Worm (Caenorhabditis elegans) whole organism, late embryonic: ENCODE measurements around the gene F18F11.4.

Experiments used
- C08G9.2 ChIP-seq: sonication (generic microtip); optimal IDR thresholded peaks from 2 replicates; lab custom pipeline; 2016; ENCODE audit warnings: mild to moderate bottlenecking, missing genetic modification characterization, moderate library complexity, missing compliant biosample characterization
- F13H6.1 ChIP-seq: sonication (generic microtip); optimal IDR thresholded peaks from 2 replicates; lab custom pipeline; 2016; ENCODE audit warnings: missing genetic modification characterization, missing compliant biosample characterization
- K02D7.2 ChIP-seq: sonication (generic microtip); optimal IDR thresholded peaks from 2 replicates; lab custom pipeline; 2017; ENCODE audit warnings: mild to moderate bottlenecking, missing genetic modification characterization, missing compliant biosample characterization
- T23F11.4 ChIP-seq: fragments of 200-800 bp; sonication (Bioruptor generic); optimal IDR thresholded peaks from 2 replicates; lab custom pipeline; 2018; ENCODE audit warnings: mild to moderate bottlenecking, missing genetic modification characterization, missing compliant biosample characterization
- Y22D7AL.16 ChIP-seq: sonication (generic microtip); optimal IDR thresholded peaks from 2 replicates; lab custom pipeline; 2016; ENCODE audit warnings: missing genetic modification characterization, missing compliant biosample characterization
- ahr-1 ChIP-seq: sonication (generic microtip); optimal IDR thresholded peaks from 2 replicates; lab custom pipeline; 2016; ENCODE audit warnings: missing genetic modification characterization, missing compliant biosample characterization
- ceh-14 ChIP-seq: sonication (generic microtip); optimal IDR thresholded peaks from 2 replicates; lab custom pipeline; 2016; ENCODE audit warnings: missing genotype, missing genetic modification characterization, missing compliant biosample characterization
- ceh-22 ChIP-seq: sonication (generic microtip); optimal IDR thresholded peaks from 2 replicates; lab custom pipeline; 2017; ENCODE audit warnings: missing biosample characterization, missing genetic modification characterization
- ceh-24 ChIP-seq: sonication (generic microtip); optimal IDR thresholded peaks from 2 replicates; lab custom pipeline; 2016; ENCODE audit warnings: mild to moderate bottlenecking, missing genetic modification characterization, missing compliant biosample characterization
- ceh-30 ChIP-seq: fragments of 150-350 bp; optimal IDR thresholded peaks from 2 replicates; lab custom pipeline; 2014; ENCODE audit warnings: missing biosample characterization, missing genetic modification characterization
- ceh-31 ChIP-seq: sonication (generic microtip); optimal IDR thresholded peaks from 2 replicates; lab custom pipeline; 2016; ENCODE audit warnings: missing genetic modification characterization, missing compliant biosample characterization
- ceh-34 ChIP-seq: sonication (generic microtip); optimal IDR thresholded peaks from 2 replicates; lab custom pipeline; 2016; ENCODE audit warnings: mild to moderate bottlenecking, missing genetic modification characterization, missing compliant biosample characterization
- ceh-45 ChIP-seq: fragments of 200-800 bp; sonication (Bioruptor generic); IDR thresholded peaks from 2 replicates; pipeline ENCODE4 v1.3.6; 2022; ENCODE audit warnings: missing genetic modification reagents, missing genetic modification characterization, missing compliant biosample characterization
- ceh-48 ChIP-seq: sonication (generic microtip); optimal IDR thresholded peaks from 2 replicates; lab custom pipeline; 2016; ENCODE audit warnings: missing genetic modification characterization, inconsistent platforms, missing compliant biosample characterization
- ceh-6 ChIP-seq: fragments of 200-800 bp; sonication (Bioruptor generic); optimal IDR thresholded peaks from 2 replicates; lab custom pipeline; 2018; ENCODE audit warnings: mild to moderate bottlenecking, missing genetic modification characterization, missing compliant biosample characterization
- ceh-9 ChIP-seq: sonication (generic microtip); optimal IDR thresholded peaks from 2 replicates; lab custom pipeline; 2016; ENCODE audit warnings: mild to moderate bottlenecking, missing genetic modification characterization, inconsistent platforms, missing compliant biosample characterization
- che-1 ChIP-seq: sonication (generic microtip); optimal IDR thresholded peaks from 2 replicates; lab custom pipeline; 2016; ENCODE audit warnings: mild to moderate bottlenecking, missing genetic modification characterization, missing compliant biosample characterization
- dmd-4 ChIP-seq: sonication (generic microtip); optimal IDR thresholded peaks from 2 replicates; lab custom pipeline; 2016; ENCODE audit warnings: borderline replicate concordance, missing genetic modification characterization, missing compliant biosample characterization
- dve-1 ChIP-seq: sonication (generic microtip); optimal IDR thresholded peaks from 2 replicates; lab custom pipeline; 2017; ENCODE audit warnings: antibody characterized with exemption, mild to moderate bottlenecking, missing genetic modification characterization, missing compliant biosample characterization
- elt-2 ChIP-seq: sonication (generic microtip); optimal IDR thresholded peaks from 2 replicates; lab custom pipeline; 2016; ENCODE audit warnings: missing genetic modification reagents, missing genetic modification characterization, missing compliant biosample characterization
- eyg-1 ChIP-seq: sonication (generic microtip); optimal IDR thresholded peaks from 2 replicates; lab custom pipeline; 2016; ENCODE audit warnings: missing genotype, missing genetic modification characterization, missing compliant biosample characterization
- fax-1 ChIP-seq: sonication (generic microtip); optimal IDR thresholded peaks from 2 replicates; lab custom pipeline; 2016; ENCODE audit warnings: missing genotype, missing genetic modification characterization, missing compliant biosample characterization
- gmeb-2 ChIP-seq: sonication (generic microtip); optimal IDR thresholded peaks from 2 replicates; lab custom pipeline; 2016; ENCODE audit warnings: missing genetic modification characterization, inconsistent platforms, missing compliant biosample characterization
- hlh-13 ChIP-seq: fragments of 200-800 bp; sonication (Bioruptor generic); optimal IDR thresholded peaks from 2 replicates; lab custom pipeline; 2018; ENCODE audit warnings: mild to moderate bottlenecking, missing genetic modification characterization, missing compliant biosample characterization
- hlh-30 ChIP-seq: sonication (generic microtip); optimal IDR thresholded peaks from 2 replicates; lab custom pipeline; 2017; ENCODE audit warnings: antibody characterized with exemption, missing genetic modification characterization, missing compliant biosample characterization; ENCODE audit not compliant: insufficient read depth
- hlh-6 ChIP-seq: sonication (generic microtip); optimal IDR thresholded peaks from 2 replicates; lab custom pipeline; 2016; ENCODE audit warnings: missing genotype, missing genetic modification characterization, missing compliant biosample characterization
- lin-11 ChIP-seq: fragments of 200-800 bp; sonication (Bioruptor generic); optimal IDR thresholded peaks from 2 replicates; lab custom pipeline; 2018; ENCODE audit warnings: mild to moderate bottlenecking, missing genetic modification characterization, missing compliant biosample characterization
- nfya-1 ChIP-seq: sonication (generic microtip); optimal IDR thresholded peaks from 2 replicates; lab custom pipeline; 2017; ENCODE audit warnings: missing genetic modification characterization, mild to moderate bottlenecking, missing compliant biosample characterization, antibody characterized with exemption, moderate library complexity
- nhr-11 ChIP-seq: fragments of 150-350 bp; optimal IDR thresholded peaks from 2 replicates; lab custom pipeline; 2014; ENCODE audit warnings: missing biosample characterization, missing genetic modification characterization
- nhr-232 ChIP-seq: sonication (generic microtip); optimal IDR thresholded peaks from 2 replicates; lab custom pipeline; 2016; ENCODE audit warnings: missing genetic modification characterization, missing compliant biosample characterization
- odd-2 ChIP-seq: sonication (generic microtip); optimal IDR thresholded peaks from 2 replicates; lab custom pipeline; 2017; ENCODE audit warnings: antibody characterized with exemption, mild to moderate bottlenecking, missing genetic modification characterization, missing compliant biosample characterization
- pax-1 ChIP-seq: fragments of 150-350 bp; optimal IDR thresholded peaks from 2 replicates; lab custom pipeline; 2014; ENCODE audit warnings: missing biosample characterization, missing genetic modification characterization
- pha-2 ChIP-seq: sonication (generic microtip); optimal IDR thresholded peaks from 2 replicates; lab custom pipeline; 2017; ENCODE audit warnings: mild to moderate bottlenecking, missing genetic modification characterization, missing compliant biosample characterization
- pha-4 ChIP-seq: fragments of 150-350 bp; optimal IDR thresholded peaks from 2 replicates; lab custom pipeline; 2018; ENCODE audit warnings: missing biosample characterization, missing genetic modification reagents, missing genetic modification characterization
- pqm-1 ChIP-seq: sonication (generic microtip); optimal IDR thresholded peaks from 2 replicates; lab custom pipeline; 2016; ENCODE audit warnings: missing genetic modification characterization, missing compliant biosample characterization
- pros-1 ChIP-seq: fragments of 150-350 bp; optimal IDR thresholded peaks from 2 replicates; lab custom pipeline; 2014; ENCODE audit warnings: missing biosample characterization, missing genetic modification reagents, missing genetic modification characterization
- ref-2 ChIP-seq: sonication (generic microtip); optimal IDR thresholded peaks from 2 replicates; lab custom pipeline; 2016; ENCODE audit warnings: missing genetic modification characterization, missing compliant biosample characterization
- rnt-1 ChIP-seq: sonication (generic microtip); optimal IDR thresholded peaks from 2 replicates; lab custom pipeline; 2016; ENCODE audit warnings: missing genetic modification characterization, missing compliant biosample characterization
- sox-2 ChIP-seq: fragments of 200-800 bp; sonication (Bioruptor generic); IDR thresholded peaks from 2 replicates; pipeline ENCODE4 v1.3.6; 2022; ENCODE audit warnings: missing genetic modification reagents, missing genetic modification characterization, missing compliant biosample characterization
- sox-4 ChIP-seq: sonication (generic microtip); optimal IDR thresholded peaks from 2 replicates; lab custom pipeline; 2017; ENCODE audit warnings: mild to moderate bottlenecking, missing genetic modification characterization, inconsistent platforms, missing compliant biosample characterization
- syd-9 ChIP-seq: sonication (generic microtip); optimal IDR thresholded peaks from 2 replicates; lab custom pipeline; 2016; ENCODE audit warnings: mild to moderate bottlenecking, missing genetic modification characterization, moderate library complexity, missing compliant biosample characterization
- tbx-2 ChIP-seq: sonication (generic microtip); optimal IDR thresholded peaks from 2 replicates; lab custom pipeline; 2016; ENCODE audit warnings: missing genetic modification characterization, missing compliant biosample characterization
- tbx-7 ChIP-seq: sonication (generic microtip); optimal IDR thresholded peaks from 2 replicates; lab custom pipeline; 2016; ENCODE audit warnings: missing genotype, missing genetic modification characterization, missing compliant biosample characterization
- ztf-16 ChIP-seq: sonication (generic microtip); optimal IDR thresholded peaks from 2 replicates; lab custom pipeline; 2017; ENCODE audit warnings: missing genetic modification characterization, missing compliant biosample characterization

The F18F11.4 gene

DNA sequence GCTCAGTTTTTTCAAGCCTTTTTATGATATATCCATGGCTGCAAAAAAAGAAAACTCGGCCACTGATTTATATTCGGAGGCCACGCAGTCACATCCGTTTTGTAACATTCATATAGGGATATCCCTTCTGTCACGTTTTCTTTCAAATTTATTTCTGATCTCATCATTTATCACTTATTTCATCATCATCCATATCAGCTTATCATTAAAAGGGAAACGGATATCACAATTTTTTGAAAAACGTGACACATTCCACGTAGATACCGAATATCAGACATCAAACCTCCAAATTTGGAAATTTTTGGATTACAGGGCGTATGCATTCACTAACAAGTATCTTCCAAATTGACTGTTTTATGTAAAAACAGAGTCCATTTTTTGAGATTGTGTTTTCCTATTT is 27.9 kb upstream of the F18F11.4 start:
- TF ChIP-seq tbx-2 (tag; lab: Kevin White, UChicago): no peak
- no peak for TF ChIP-seq ceh-45 (GFP tag; lab: Robert Waterston, UW)

DNA sequence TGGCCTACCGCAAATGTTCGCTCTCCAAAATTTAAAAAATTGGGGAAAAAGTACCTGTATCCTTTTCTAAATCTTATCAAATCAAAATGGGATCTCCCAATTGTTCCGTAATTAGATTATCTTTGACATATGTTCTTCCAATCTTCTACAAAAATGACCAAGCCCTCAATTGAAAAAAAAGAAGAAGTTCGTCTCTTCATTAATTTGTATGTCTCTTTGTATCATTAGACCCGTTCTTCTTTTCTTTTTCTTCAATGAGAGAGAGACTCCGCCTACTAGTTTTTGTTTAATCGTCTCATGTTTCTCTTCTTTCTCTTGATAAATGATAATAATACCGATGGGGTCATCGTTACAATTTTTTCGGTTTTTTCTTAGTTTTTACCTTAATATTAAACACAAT is 27.4 kb upstream of the F18F11.4 start:
- TF ChIP-seq che-1 (tag; lab: Kevin White, UChicago): no peak
- TF ChIP-seq elt-2 (tag; lab: Kevin White, UChicago): no peak
- no peak for TF ChIP-seq fax-1
- no peak for TF ChIP-seq ceh-34 (tag; lab: Kevin White, UChicago)
- no peak for TF ChIP-seq pqm-1 (tag; lab: Kevin White, UChicago)
- no peak for TF ChIP-seq dmd-4 (tag; lab: Kevin White, UChicago)
- no peak for TF ChIP-seq rnt-1 (tag; lab: Kevin White, UChicago)
- no peak for TF ChIP-seq ceh-30
- no peak for TF ChIP-seq ceh-24 (tag; lab: Kevin White, UChicago)
- TF ChIP-seq odd-2 (tag; lab: Kevin White, UChicago): no peak
- no peak for TF ChIP-seq tbx-2 (tag; lab: Kevin White, UChicago)

DNA sequence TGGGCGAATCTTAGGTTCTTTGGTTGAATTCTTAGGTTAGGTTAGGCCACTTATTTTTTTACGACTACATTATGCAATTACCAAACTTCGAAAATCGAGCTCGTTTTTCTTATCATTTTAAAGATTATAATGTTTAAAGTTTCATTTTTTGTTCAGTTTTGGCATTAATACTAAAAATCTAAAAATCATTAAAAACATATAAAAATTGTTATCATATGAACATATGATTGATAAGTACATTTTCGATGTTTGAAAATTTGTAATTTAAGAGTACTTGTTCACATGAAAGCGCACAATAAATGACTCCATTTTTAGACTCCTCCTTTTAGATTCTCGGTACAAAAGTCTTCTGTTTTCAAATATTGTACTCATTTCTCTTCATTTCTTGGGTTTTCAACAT is 25.5 kb upstream of the F18F11.4 start:
- TF ChIP-seq elt-2 (tag; lab: Kevin White, UChicago) (no peak), eyg-1 (tag; lab: Kevin White, UChicago) (no peak), pha-4 (tag; lab: Kevin White, UChicago) (no peak), fax-1 (no peak), K02D7.2 (tag; lab: Kevin White, UChicago) (no peak), pqm-1 (tag; lab: Kevin White, UChicago) (no peak), ceh-31 (tag; lab: Kevin White, UChicago) (no peak), T23F11.4 (GFP tag; lab: Kevin White, UChicago) (no peak), ztf-16 (tag; lab: Kevin White, UChicago) (no peak), tbx-2 (tag; lab: Kevin White, UChicago) (no peak), ceh-9 (tag; lab: Kevin White, UChicago) (no peak), sox-2 (GFP tag; lab: Robert Waterston, UW) (no peak), pros-1 (tag; lab: Kevin White, UChicago) (no peak), ceh-14 (tag; lab: Kevin White, UChicago) (no peak), nhr-232 (tag; lab: Kevin White, UChicago) (no peak), ahr-1 (no peak), C08G9.2 (no peak), dve-1 (tag; lab: Kevin White, UChicago) (no peak), ceh-6 (no peak)

DNA sequence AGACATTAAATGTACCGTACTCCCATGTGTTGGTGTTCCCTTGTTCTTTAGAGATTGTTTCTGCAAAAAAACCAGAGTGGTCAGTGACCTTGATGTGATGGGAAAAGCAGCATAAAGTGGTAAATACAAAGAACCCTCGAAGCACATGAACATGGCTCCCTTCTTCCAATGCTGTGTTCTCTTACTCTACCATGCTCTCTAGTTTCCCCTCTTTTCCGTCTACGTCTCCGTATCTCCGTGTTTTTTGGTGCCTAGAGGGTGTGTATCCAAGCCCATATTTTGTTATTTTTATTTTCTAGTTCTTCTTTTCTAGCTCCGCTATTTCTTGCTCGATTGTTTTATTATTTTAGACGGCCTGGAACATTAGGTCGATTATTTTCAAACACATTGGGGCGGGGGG is 24.1 kb upstream of the F18F11.4 start:
- TF ChIP-seq tbx-2 (tag; lab: Kevin White, UChicago) (no peak), pqm-1 (tag; lab: Kevin White, UChicago) (no peak), F13H6.1 (tag; lab: Kevin White, UChicago) (no peak), sox-4 (tag; lab: Kevin White, UChicago) (no peak), lin-11 (tag; lab: Kevin White, UChicago) (no peak), fax-1 (no peak), hlh-30 (tag; lab: Kevin White, UChicago) (no peak)

DNA sequence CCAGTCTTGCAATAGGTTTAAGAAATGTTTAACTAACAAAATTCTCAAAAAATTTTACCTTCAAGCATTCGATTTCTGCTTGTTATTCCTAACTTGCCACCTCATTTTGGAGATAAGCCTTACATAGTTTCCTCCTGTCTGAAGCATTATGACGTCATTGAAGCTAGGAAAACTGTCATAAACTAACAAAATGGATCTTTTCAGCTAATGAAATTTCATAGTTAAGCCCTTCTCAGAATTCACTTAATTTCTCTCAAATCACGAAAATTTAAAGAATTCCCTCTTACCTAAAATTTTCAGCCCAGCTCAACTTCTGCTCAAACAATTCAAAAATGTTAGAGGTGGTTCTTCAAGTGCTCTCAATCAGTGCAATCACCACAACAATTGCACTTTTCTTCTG is 23.4 kb upstream of the F18F11.4 start, which contains the start of gene swt-1:
Gene swt-1, plus strand, starts transcription at position 301 of the 400 bp plus-strand sequence.
- no peak for TF ChIP-seq pha-2 (tag; lab: Kevin White, UChicago)
- TF ChIP-seq ceh-34 (tag; lab: Kevin White, UChicago): no peak
- no peak for TF ChIP-seq ceh-48 (tag; lab: Kevin White, UChicago)
- TF ChIP-seq syd-9: no peak
- no peak for TF ChIP-seq hlh-30 (tag; lab: Kevin White, UChicago)
- no peak for TF ChIP-seq hlh-6 (tag; lab: Kevin White, UChicago)
- TF ChIP-seq ceh-14 (tag; lab: Kevin White, UChicago): no peak
- TF ChIP-seq ref-2 (tag; lab: Kevin White, UChicago): no peak
- no peak for TF ChIP-seq eyg-1 (tag; lab: Kevin White, UChicago)
- no peak for TF ChIP-seq ceh-45 (GFP tag; lab: Robert Waterston, UW)
- no peak for TF ChIP-seq pax-1 (tag; lab: Kevin White, UChicago)
- no peak for TF ChIP-seq gmeb-2
- TF ChIP-seq tbx-7 (tag; lab: Kevin White, UChicago): no peak
- TF ChIP-seq nfya-1 (tag; lab: Kevin White, UChicago): no peak
- TF ChIP-seq ceh-22 (tag; lab: Kevin White, UChicago): no peak
- no peak for TF ChIP-seq nhr-232 (tag; lab: Kevin White, UChicago)
- no peak for TF ChIP-seq nhr-11 (tag; lab: Kevin White, UChicago)
- no peak for TF ChIP-seq hlh-13 (GFP tag; lab: Kevin White, UChicago)
- TF ChIP-seq K02D7.2 (tag; lab: Kevin White, UChicago): no peak
- TF ChIP-seq Y22D7AL.16 (tag; lab: Kevin White, UChicago): no peak
